Worm (Caenorhabditis elegans): Measurements from ENCODE around the gene mtq-2.
"Not testable (repeated sequence)": the region's sequence is repeated elsewhere in the genome, so short reads cannot be mapped to it uniquely, and the experiment has no call there.

The mtq-2 gene

DNA sequence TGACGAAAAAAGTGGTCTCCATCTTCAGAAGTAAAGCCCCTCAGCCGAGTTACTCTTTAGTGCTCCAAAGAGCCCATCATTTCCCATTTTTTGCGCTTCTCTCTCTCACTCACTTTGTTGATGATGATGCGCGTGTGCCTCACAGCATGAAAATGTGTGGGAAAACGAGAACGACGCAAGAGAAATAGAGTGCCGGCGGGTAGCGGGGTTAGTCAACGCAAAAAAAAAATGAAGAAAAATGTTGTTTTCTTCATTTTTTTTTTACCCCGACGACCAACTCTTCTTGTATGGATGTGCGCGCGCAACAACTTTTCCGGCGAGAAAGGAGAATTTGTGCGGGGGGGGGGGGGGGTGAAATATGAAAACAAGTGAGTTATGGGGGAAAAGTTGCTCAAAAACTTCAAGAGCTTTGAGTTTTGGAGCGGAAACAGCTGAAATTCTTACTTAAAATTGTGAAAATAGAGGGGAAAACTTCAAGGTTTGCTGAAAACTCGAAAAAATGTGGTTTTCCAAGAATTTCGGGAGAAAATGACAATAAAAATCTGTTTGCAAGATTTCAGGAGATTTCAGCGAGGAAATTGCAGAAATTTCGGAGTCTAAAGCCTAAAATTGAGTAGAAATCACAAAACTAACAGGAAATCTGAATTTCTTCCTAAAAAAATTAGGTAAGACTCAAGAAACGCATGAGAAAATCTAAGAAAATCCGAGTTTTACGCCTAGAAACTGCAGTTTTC lies 8.5 kb upstream of the mtq-2 start, which contains the start of gene C33C12.1:
Gene C33C12.1, plus strand, starts transcription at position 684 of the 734 bp plus-strand sequence.
- no peak for TF ChIP-seq unc-62 (GFP tag; optimal IDR thresholded peaks at IDR 0.05)

DNA sequence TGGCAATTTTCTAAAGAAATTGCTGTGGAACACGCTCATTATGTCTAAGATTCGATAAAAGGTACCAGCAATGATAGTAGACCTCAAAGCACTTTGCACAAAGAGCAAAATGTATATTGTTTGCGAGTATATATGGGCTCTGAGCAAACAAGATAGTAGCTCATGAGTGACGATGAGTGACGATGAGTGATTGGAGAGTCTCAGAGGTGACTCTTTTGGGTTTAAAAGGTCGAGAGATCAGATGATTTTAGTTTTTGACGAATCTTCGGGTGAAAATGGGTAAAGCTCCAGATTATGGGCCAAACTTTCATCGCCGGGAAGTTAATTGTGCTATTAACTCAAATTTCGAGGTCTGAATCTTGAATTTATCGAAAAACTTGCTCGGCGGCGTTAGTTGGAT lies 7.5 kb upstream of the mtq-2 start:
- TF ChIP-seq unc-62 (GFP tag; optimal IDR thresholded peaks at IDR 0.05): no peak

DNA sequence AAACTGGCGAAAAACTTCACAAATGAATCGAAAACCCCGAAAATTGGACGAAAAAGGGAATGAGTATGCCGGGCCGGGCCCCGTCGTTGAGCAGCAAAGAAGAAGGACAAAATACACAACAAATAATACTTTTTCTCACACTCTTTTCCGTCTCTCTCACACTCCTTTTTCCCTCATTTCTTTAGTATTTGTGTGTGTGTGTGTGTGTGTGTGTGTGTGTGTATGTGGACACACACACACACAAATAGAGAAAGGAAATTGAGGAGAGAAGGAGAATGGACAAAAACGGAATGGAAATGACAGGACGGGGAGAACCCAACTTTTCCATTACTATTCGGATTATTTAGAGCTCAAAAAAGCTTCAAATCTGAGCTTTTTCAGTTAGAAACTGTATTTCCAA lies 6.3 kb upstream of the mtq-2 start:
- no peak for TF ChIP-seq unc-62 (GFP tag; optimal IDR thresholded peaks at IDR 0.05)

DNA sequence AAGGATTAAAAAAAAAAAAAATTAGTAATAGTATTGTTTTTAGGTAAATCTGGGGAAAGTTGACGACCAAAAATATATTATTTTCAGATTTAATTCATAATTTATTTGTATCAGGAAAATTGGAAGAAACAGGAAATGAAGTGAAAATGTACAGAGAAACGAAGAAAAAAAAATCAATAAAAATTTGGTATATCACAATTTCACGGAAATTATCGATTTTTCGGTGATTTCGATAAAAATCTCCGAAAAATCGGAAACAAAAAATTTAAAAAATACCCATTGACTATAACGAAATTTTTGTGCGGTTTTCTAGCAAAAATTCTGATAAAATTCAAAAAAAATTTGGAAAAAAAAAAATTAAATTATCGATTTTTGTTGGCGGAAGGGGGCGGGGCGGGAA lies 3.0 kb upstream of the mtq-2 start:
- TF ChIP-seq unc-62 (GFP tag; optimal IDR thresholded peaks at IDR 0.05): no peak

DNA sequence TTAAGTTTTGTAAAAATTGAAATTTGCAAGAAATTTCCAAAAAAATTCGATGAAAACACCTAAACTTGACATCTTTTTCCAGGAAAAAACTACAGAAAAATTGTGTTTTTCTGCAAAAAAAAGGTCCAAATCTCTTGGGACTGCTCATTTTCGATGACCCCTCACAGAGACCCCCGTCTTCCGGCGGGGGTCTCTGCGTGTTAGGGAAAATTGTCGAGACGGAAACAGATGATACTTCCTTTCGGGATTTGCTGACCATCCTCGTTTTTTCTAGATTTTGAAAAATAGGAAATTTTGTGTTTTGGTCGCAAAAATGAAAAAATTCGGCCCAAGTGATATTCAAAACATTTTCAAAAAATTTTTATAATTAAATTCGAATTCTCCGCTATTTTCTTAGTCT lies 2.1 kb upstream of the mtq-2 start:
- no peak for TF ChIP-seq unc-62 (GFP tag; optimal IDR thresholded peaks at IDR 0.05)

DNA sequence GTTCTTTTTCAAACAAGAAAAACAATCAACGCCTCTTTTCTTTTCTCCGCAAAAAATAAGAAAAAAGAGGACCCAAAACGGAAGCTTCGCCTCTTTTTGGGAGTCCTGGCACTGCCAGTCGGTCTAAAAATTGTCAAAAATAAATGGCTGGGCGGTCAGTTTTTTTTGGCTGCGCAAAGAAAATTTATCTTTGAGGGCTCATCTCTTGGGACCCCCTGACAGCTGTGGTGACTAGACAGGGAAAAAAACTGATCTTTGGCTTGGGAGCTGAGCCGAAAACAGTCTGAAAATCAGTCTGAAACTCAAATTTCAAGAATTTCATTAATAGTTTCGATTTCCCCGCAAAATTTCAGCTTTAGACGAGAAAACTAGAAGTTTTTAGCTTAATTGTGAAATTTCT lies 1.3 kb upstream of the mtq-2 start:
- no peak for TF ChIP-seq unc-62 (GFP tag; optimal IDR thresholded peaks at IDR 0.05)

DNA sequence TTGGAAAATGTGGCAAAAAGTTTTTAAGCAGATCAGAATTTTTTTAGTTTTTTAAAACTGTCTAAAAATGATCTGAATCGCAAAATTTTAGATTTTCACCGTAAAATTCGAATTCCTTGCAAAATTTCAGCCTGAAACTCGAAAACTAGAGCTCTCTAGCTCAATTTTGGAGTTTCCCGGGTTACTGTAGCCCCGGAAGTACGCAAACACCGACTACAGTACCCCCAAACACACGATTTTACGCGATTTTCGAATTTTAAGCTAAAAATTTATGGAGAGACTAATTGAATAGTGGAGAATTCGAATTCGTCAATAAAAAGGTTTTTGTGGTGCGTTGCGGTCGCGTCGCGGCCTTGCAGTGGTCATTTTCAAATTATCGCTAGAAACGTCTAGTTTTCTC lies 2.5 kb downstream of the mtq-2 start:
- TF ChIP-seq unc-62 (GFP tag; optimal IDR thresholded peaks at IDR 0.05): no peak

DNA sequence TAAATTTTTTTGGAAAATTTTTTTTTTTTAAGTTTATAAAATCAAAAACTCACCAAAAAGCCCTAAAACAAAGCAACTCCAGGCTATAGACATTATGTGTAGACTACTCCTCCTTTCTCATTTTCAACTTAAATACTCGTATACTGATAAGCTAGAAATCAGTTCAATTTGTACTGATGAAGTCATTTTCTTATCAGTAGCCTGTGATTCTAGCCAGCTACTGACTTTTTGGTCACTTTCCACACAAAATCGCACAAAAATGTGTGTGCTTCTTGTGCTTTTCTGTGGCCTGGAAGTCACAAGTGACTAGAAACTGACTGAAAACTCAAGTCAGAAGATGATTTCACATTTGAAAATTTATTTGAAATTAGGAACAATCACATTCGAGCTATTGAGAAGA lies 2.9 kb downstream of the mtq-2 start, which contains the start of gene gba-2:
Gene gba-2, minus strand, starts transcription at position 106 of the 400 bp plus-strand sequence.
- TF ChIP-seq unc-62 (GFP tag; optimal IDR thresholded peaks at IDR 0.05): no peak

DNA sequence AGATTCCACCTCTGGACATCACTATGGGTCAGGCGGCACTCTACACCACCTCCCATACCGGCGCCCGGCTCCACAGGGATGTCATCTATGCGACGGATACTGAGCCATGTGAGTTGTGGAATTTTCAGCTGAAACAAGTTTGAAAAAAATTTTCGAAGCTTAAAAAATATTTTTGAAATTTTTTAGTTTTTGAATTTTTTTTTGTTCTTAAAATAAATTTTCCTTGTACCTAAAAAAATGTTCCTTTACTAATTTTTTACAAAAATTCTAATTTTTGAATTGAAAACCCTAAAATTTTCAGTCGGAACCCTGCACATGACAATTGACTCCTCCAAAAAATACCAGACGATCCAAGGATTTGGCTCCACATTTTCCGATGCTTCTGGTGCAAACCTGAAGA lies 11.5 kb downstream of the mtq-2 start:
- TF ChIP-seq unc-62 (GFP tag; optimal IDR thresholded peaks at IDR 0.05): no peak

DNA sequence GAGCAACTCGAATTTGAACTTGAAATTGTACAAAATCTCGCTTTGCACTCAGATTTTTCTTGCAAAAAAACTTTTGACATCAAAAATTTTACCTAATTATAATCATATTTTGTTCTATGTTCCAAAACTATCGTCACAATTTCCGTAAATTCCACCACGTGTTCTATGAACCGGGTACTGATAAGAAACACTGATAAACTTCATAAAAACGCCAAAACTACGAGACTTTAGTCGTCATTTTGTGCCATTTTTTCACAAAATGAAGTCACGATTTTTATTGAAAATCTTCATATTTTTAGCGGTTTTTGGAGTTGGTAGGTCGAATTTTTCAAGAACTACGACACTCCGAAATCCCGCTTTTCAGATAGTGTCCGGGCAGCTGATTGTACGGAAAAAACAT lies 12.6 kb downstream of the mtq-2 start, which contains the start of gene gba-1:
Gene gba-1, plus strand, starts transcription at position 54 of the 400 bp plus-strand sequence.
- no peak for TF ChIP-seq unc-62 (GFP tag; optimal IDR thresholded peaks at IDR 0.05)

DNA sequence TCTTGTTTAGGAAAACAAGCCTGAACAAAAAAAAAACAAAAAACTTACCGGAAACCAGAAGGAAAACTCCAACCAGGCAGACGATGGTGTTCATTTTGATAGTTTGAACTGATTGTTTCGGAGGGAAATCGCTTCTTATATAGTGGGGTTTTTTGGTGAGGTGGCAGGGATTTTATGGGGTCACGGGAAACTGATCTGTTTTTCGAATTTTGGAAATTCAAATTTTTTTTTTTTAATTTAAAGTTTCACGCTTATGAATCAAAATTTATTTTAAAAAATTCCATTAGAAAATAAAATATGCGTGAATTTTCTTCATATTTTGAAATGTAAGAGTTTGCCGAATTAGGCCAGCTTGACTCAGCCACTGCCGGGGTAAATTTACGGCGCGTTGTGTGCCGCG lies 13.9 kb downstream of the mtq-2 start, which contains the start of gene C33C12.7:
Gene C33C12.7, minus strand, starts transcription at position 101 of the 400 bp plus-strand sequence.
- TF ChIP-seq unc-62 (GFP tag; optimal IDR thresholded peaks at IDR 0.05): no peak

DNA sequence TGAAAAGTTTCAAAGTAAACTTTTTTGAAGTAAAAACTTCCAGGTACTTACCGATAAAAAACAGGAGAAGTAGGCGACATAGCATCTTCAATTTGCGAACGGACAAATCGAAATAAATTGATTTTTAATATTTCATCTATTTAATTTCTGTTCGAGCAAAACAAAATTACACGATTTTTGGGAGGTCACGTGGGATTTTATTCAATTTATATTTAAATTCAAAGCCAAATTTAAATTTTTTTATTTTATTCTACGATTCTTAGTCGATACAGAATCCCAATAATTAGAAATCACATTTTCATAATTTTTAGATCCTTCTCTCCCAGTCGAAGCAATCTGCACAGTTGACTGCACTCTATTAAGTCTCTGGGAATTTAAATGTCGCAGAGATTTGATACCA lies 19.2 kb downstream of the mtq-2 start, which contains the start of gene C33C12.12:
Gene C33C12.12, minus strand, starts transcription at position 101 of the 400 bp plus-strand sequence.
- TF ChIP-seq unc-62 (GFP tag; optimal IDR thresholded peaks at IDR 0.05): no peak

DNA sequence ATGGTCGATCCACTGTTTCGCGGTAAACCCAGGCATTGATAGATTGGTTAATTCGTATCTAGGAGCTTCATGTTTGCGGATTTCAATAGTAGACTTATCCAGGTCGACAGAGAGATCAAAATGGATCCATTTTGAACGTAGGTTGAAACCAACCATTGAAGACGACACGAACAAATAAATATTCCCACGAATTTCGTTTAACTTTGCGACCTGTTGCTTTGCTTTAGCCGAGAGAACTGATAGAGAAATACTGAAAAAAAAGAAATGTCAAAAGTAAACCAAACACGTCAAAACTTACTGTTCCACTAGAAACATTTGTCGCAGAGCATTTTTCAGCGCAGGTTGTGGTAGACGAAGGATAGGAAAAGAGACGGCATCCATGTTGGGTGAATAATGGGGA lies 20.9 kb downstream of the mtq-2 start, which contains the start of gene fbxb-38:
Gene fbxb-38, minus strand, starts transcription at position 390 of the 400 bp plus-strand sequence.
- no peak for TF ChIP-seq unc-62 (GFP tag; optimal IDR thresholded peaks at IDR 0.05)

DNA sequence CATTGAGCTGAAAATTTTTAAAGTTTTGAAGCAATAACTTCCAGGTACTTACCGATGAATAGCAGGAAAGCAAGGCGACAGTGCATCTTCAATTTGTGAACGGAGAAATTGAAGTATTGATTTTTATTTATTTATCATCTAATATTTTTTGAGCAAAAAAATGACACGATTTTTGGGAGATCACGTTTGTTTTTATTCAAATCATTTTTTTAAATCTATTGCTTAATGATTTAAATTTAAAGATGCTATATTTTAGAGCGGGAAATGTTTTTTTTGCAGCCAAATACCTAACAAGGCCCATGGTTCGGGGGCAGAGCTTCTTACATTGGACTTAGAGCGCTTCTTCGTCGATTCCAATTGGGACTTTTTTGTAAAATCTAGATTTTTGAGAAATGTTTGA lies 22.9 kb downstream of the mtq-2 start, which contains the start of gene C33C12.4:
Gene C33C12.4, minus strand, starts transcription at position 101 of the 400 bp plus-strand sequence.
- no peak for TF ChIP-seq unc-62 (GFP tag; optimal IDR thresholded peaks at IDR 0.05)

DNA sequence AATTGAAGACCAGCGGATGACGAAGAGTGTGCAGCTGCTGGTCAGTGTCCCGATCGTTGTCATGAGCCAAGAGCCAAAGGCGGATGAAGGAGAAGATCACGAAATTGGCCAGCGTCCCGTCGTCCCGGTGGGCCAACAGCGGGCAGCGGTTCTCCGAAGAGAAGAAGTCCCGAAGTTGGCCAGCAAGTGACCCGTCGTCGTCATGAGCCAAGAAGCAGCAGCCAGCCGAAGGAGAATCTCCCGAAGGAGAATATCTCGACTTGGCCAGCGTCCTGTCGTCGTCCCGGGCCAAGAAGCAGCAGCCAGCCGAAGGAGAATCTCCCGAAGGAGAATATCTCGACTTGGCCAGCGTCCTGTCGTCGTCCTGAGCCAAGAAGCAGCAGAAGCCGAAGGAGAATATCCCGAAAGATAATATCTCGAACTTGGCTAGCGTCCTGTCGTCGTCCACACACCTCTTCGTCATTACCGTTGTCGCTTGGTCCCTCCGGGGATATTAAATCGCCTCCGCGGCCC lies 25.8 kb downstream of the mtq-2 start, which contains the start of gene C33C12.11:
Gene C33C12.11, minus strand, starts transcription at position 463 of the 513 bp plus-strand sequence.
- TF ChIP-seq unc-62 (GFP tag; optimal IDR thresholded peaks at IDR 0.05): not testable (repeated sequence)

DNA sequence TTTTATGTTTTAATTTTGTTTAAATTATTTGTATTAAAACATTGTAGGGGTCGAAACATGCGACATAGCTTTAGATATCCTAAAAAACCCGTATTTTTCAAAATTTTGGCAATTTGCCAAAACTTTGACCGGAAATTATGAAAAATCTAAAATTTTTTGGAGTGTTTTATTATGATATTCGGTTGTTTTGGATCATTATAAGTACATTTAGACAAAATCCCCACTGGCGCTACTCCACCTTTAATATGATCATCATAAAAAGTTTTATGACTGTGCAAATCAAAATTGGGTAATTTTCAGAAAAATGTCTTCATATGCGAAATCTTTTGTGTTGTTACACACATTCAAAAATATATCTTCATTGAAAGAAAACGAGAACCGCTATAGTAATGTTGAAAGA lies 35.5 kb downstream of the mtq-2 start, which contains the start of gene math-18:
Gene math-18, plus strand, starts transcription at position 301 of the 400 bp plus-strand sequence.
- TF ChIP-seq unc-62 (GFP tag; optimal IDR thresholded peaks at IDR 0.05): not testable (repeated sequence)

DNA sequence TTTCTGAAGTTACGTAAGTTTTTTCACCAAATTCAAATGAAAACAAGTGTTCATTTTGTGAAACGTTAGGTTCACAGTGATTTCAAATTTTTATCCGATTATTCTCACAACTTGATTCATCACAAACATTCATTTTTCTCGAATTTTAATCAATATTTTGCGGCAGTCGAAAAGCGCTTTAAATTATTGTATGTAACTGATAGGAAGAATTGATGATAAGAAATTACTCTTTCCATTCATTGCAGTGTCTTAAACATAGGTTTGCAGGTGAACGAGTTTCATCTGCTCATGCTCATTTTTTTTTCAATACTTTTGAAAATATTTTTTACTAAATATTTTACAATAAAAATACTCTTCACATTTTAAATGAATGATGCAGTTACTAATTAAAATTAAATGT lies 36.8 kb downstream of the mtq-2 start:
- no peak for TF ChIP-seq unc-62 (GFP tag; optimal IDR thresholded peaks at IDR 0.05)
